Worm (Caenorhabditis elegans) whole organism, L2 larva: ENCODE results near the gene F40F9.10.

Experiments used
- Y55F3AM.14 ChIP-seq: fragments of 200-800 bp; sonication (Bioruptor generic); optimal IDR thresholded peaks from 2 replicates; lab custom pipeline; 2018; ENCODE audit warnings: mild to moderate bottlenecking, missing genetic modification characterization, missing compliant biosample characterization
- ZK546.5 ChIP-seq: sonication (generic microtip); optimal IDR thresholded peaks from 2 replicates; lab custom pipeline; 2017; ENCODE audit warnings: missing biosample characterization, missing genetic modification characterization
- alr-1 ChIP-seq: fragments of 150-350 bp; optimal IDR thresholded peaks from 2 replicates; lab custom pipeline; 2014; ENCODE audit warnings: missing biosample characterization, missing genetic modification characterization
- aly-2 ChIP-seq: fragments of 150-350 bp; optimal IDR thresholded peaks from 2 replicates; lab custom pipeline; 2014; ENCODE audit warnings: missing biosample characterization, missing genetic modification characterization
- ama-1 ChIP-seq: fragments of 150-350 bp; optimal IDR thresholded peaks from 2 replicates; lab custom pipeline; 2018; ENCODE audit warnings: inconsistent platforms
- blmp-1 ChIP-seq: sonication (generic microtip); optimal IDR thresholded peaks from 2 replicates; lab custom pipeline; 2017; ENCODE audit warnings: missing genetic modification characterization, mild to moderate bottlenecking, missing compliant biosample characterization, antibody characterized with exemption, moderate library complexity; ENCODE audit not compliant: insufficient read depth
- ceh-16 ChIP-seq: fragments of 150-350 bp; optimal IDR thresholded peaks from 2 replicates; lab custom pipeline; 2014; ENCODE audit warnings: missing biosample characterization, missing genetic modification characterization
- ceh-82 ChIP-seq: fragments of 150-350 bp; optimal IDR thresholded peaks from 2 replicates; lab custom pipeline; 2014; ENCODE audit warnings: missing biosample characterization, missing genetic modification characterization
- crh-2 ChIP-seq: sonication (generic microtip); optimal IDR thresholded peaks from 2 replicates; lab custom pipeline; 2017; ENCODE audit warnings: missing biosample characterization, missing genetic modification characterization
- egl-27 ChIP-seq: sonication (generic microtip); optimal IDR thresholded peaks from 3 replicates; lab custom pipeline; 2017; ENCODE audit warnings: missing biosample characterization, missing genetic modification reagents, missing genetic modification characterization
- elt-1 ChIP-seq: fragments of 150-350 bp; optimal IDR thresholded peaks from 2 replicates; lab custom pipeline; 2014; ENCODE audit warnings: missing biosample characterization, missing genetic modification characterization
- fos-1 ChIP-seq: fragments of 150-350 bp; optimal IDR thresholded peaks from 2 replicates; lab custom pipeline; 2014; ENCODE audit warnings: missing biosample characterization, missing genetic modification characterization
- lin-11 ChIP-seq: fragments of 150-350 bp; sonication (generic microtip); optimal IDR thresholded peaks from 2 replicates; lab custom pipeline; 2014; ENCODE audit warnings: missing biosample characterization, missing genetic modification characterization, inconsistent platforms, mixed read lengths
- lin-13 ChIP-seq: fragments of 150-350 bp; optimal IDR thresholded peaks from 2 replicates; lab custom pipeline; 2014; ENCODE audit warnings: missing biosample characterization, missing genetic modification reagents, missing genetic modification characterization
- lin-39 ChIP-seq: fragments of 150-350 bp; optimal IDR thresholded peaks from 2 replicates; lab custom pipeline; 2014; ENCODE audit warnings: missing biosample characterization, missing genetic modification reagents, missing genetic modification characterization
- mab-5 ChIP-seq: fragments of 150-350 bp; optimal IDR thresholded peaks from 2 replicates; lab custom pipeline; 2014; ENCODE audit warnings: missing biosample characterization, missing genetic modification characterization
- mdl-1 ChIP-seq, 2 experiments: fragments of 150-350 bp in 1 of 2; sonication (generic microtip) in 1 of 2; optimal IDR thresholded peaks; 2 replicates each; lab custom pipeline; 2017; ENCODE audit warnings: missing biosample characterization in 2 of 2, missing genetic modification characterization in 2 of 2
- nhr-10 ChIP-seq: sonication (generic microtip); optimal IDR thresholded peaks from 2 replicates; lab custom pipeline; 2017; ENCODE audit warnings: missing biosample characterization, missing genetic modification characterization
- nhr-11 ChIP-seq: fragments of 150-350 bp; optimal IDR thresholded peaks from 2 replicates; lab custom pipeline; 2014; ENCODE audit warnings: missing biosample characterization, missing genetic modification characterization
- nhr-12 ChIP-seq: fragments of 150-350 bp; optimal IDR thresholded peaks from 2 replicates; lab custom pipeline; 2014; ENCODE audit warnings: missing biosample characterization, missing genetic modification characterization
- nhr-129 ChIP-seq: fragments of 150-350 bp; optimal IDR thresholded peaks from 2 replicates; lab custom pipeline; 2014; ENCODE audit warnings: missing biosample characterization, missing genetic modification characterization
- nhr-21 ChIP-seq: fragments of 150-350 bp; optimal IDR thresholded peaks from 2 replicates; lab custom pipeline; 2014; ENCODE audit warnings: missing biosample characterization, missing genetic modification characterization
- nhr-23 ChIP-seq: fragments of 150-350 bp; optimal IDR thresholded peaks from 2 replicates; lab custom pipeline; 2014; ENCODE audit warnings: missing biosample characterization, missing genetic modification reagents, missing genetic modification characterization
- nhr-25 ChIP-seq: fragments of 150-350 bp; sonication (generic microtip); optimal IDR thresholded peaks from 3 replicates; lab custom pipeline; 2014; ENCODE audit warnings: missing biosample characterization, missing genetic modification characterization
- nhr-6 ChIP-seq: fragments of 150-350 bp; optimal IDR thresholded peaks from 2 replicates; lab custom pipeline; 2014; ENCODE audit warnings: missing biosample characterization, missing genetic modification characterization
- nhr-77 ChIP-seq: fragments of 150-350 bp; optimal IDR thresholded peaks from 2 replicates; lab custom pipeline; 2014; ENCODE audit warnings: missing biosample characterization, missing genetic modification characterization
- peb-1 ChIP-seq: fragments of 150-350 bp; optimal IDR thresholded peaks from 2 replicates; lab custom pipeline; 2014; ENCODE audit warnings: missing biosample characterization, missing genetic modification characterization
- sem-4 ChIP-seq: fragments of 150-350 bp; optimal IDR thresholded peaks from 2 replicates; lab custom pipeline; 2014; ENCODE audit warnings: missing biosample characterization, missing genetic modification reagents, missing genetic modification characterization
- skn-1 ChIP-seq: sonication (generic microtip); optimal IDR thresholded peaks from 2 replicates; lab custom pipeline; 2017; ENCODE audit warnings: missing biosample characterization, missing genetic modification characterization
- sma-3 ChIP-seq: sonication (generic microtip); optimal IDR thresholded peaks from 2 replicates; lab custom pipeline; 2016; ENCODE audit warnings: missing genetic modification reagents, missing genetic modification characterization, missing compliant biosample characterization
- sma-9 ChIP-seq, 2 experiments: fragments of 150-350 bp in 1 of 2; sonication (generic microtip) in 1 of 2; optimal IDR thresholded peaks; 2 replicates each; lab custom pipeline; 2014 to 2016; ENCODE audit warnings: missing genetic modification characterization in 2 of 2, mild to moderate bottlenecking in 1 of 2, missing biosample characterization in 1 of 2, missing compliant biosample characterization in 1 of 2, missing genetic modification reagents in 1 of 2, moderate library complexity in 1 of 2
- snpc-4 ChIP-seq: fragments of 150-350 bp; optimal IDR thresholded peaks from 2 replicates; lab custom pipeline; 2014; ENCODE audit warnings: missing biosample characterization, missing genetic modification characterization
- unc-39 ChIP-seq: fragments of 150-350 bp; optimal IDR thresholded peaks from 2 replicates; lab custom pipeline; 2014; ENCODE audit warnings: missing biosample characterization, missing genetic modification characterization
- unc-62 ChIP-seq: fragments of 150-350 bp; optimal IDR thresholded peaks from 2 replicates; lab custom pipeline; 2014; ENCODE audit warnings: missing biosample characterization, missing genetic modification reagents, missing genetic modification characterization
- ztf-1 ChIP-seq: fragments of 200-800 bp; sonication (Bioruptor generic); conservative IDR thresholded peaks from 2 replicates; pipeline ENCODE4 v1.3.6; 2022; ENCODE audit warnings: missing genetic modification characterization, missing compliant biosample characterization
- ztf-11 ChIP-seq: sonication (generic microtip); optimal IDR thresholded peaks from 2 replicates; lab custom pipeline; 2017; ENCODE audit warnings: missing biosample characterization, missing genetic modification characterization
- ztf-4 ChIP-seq: fragments of 150-350 bp; optimal IDR thresholded peaks from 2 replicates; lab custom pipeline; 2014; ENCODE audit warnings: missing biosample characterization, missing genetic modification characterization

F40F9.10 gene

DNA sequence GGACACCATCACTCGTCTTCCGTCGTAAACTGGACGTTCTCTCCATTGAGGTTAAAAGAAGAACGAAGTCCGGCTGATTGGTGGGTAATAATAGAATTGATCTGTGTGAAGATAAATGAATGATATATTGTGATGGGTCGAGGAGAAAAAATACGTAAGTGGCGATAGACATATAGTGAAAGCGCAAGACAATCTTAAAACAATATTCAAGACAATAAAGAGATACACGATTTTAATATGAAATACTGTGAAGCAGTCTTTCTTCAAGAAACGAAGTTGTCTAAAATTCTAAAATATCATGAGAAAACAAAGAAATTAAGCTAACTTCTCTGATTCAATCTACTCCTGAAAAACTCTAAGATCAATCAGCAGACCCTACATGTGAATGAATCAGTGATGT lies at the start of gene F40F9.10:
TSS of gene F40F9.10 (minus strand) at position 101 of the 400 bp plus-strand sequence.
- TF ChIP-seq nhr-12 = no peak
- TF ChIP-seq mdl-1 (tag; optimal IDR thresholded peaks at IDR 0.05; lab: Kevin White, UChicago) = no peak
- TF ChIP-seq nhr-10 (tag; lab: Kevin White, UChicago) = no peak
- TF ChIP-seq ztf-1 (GFP tag; lab: Robert Waterston, UW) = no peak
- no peak for TF ChIP-seq peb-1 (tag; lab: Kevin White, UChicago)
- no peak for TF ChIP-seq ztf-11
- no peak for TF ChIP-seq Y55F3AM.14 (GFP tag; lab: Kevin White, UChicago)
- no peak for TF ChIP-seq snpc-4
- TF ChIP-seq lin-11 = no peak
- TF ChIP-seq elt-1 (tag; lab: Kevin White, UChicago) = no peak

DNA sequence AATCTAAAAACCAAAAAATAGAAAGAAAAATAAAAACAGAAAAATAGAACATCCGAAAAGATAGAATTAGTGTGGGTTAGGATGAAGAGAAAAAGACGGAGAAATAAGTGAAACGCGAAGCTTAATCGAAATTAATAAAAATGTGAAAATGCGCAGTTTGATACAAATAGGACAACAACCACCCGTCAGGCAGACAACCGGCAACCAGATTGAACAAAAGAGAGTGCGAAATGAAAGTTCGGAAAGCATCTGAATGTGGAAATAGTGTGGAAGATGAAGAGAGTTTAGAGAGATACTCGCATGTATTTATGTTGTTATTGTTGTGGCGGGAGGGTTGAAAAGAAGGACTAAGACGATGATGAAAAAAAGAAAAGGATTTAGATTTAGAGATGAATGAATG lies 45.0 kb upstream of the F40F9.10 start:
- TF ChIP-seq lin-39 (tag; lab: Kevin White, UChicago) = no peak
- TF ChIP-seq egl-27 = no peak
- no peak for TF ChIP-seq nhr-21 (tag; lab: Kevin White, UChicago)
- no peak for TF ChIP-seq aly-2 (tag; lab: Kevin White, UChicago)
- TF ChIP-seq ZK546.5 = no peak
- TF ChIP-seq blmp-1 (tag; lab: Kevin White, UChicago) = no peak
- TF ChIP-seq nhr-23 (tag; lab: Kevin White, UChicago) = no peak
- TF ChIP-seq snpc-4 = no peak
- no peak for TF ChIP-seq ceh-82 (tag; lab: Kevin White, UChicago)

DNA sequence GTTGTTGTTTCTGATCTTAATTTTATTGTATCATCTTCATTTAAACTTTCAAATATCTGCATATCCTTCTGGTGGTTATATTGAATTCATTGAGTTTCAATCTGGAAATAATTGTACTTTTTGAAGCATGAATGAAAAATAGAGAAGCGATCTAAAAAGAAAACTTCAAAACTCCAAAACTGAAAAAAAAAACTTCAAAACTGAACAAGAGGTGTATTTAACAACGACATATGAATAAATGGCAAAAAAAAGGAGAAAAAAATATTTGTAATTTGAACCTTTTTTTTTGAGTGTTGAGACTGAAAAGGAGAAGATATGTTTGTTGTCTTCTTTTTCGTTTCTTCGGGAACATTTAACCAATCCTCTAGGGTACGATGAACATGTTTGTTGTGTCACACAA lies 44.5 kb upstream of the F40F9.10 start, which contains the start of gene F58E6.11:
TSS of gene F58E6.11 (minus strand) at position 101 of the 400 bp plus-strand sequence.
- TF ChIP-seq ceh-16 (no peak), alr-1 (tag; lab: Kevin White, UChicago) (no peak), nhr-129 (tag; lab: Kevin White, UChicago) (no peak), skn-1 (tag; lab: Kevin White, UChicago) (no peak), nhr-21 (tag; lab: Kevin White, UChicago) (no peak), lin-11 (no peak), ama-1 (lab: Kevin White, UChicago) (no peak), ztf-4 (no peak), snpc-4 (no peak), nhr-25 (tag; lab: Kevin White, UChicago) (no peak), sem-4 (tag; lab: Kevin White, UChicago) (no peak), fos-1 (tag; lab: Kevin White, UChicago) (no peak), nhr-77 (tag; lab: Kevin White, UChicago) (no peak), unc-39 (tag; lab: Kevin White, UChicago) (no peak)
- TF ChIP-seq, all 48 proteins: peak for 0

DNA sequence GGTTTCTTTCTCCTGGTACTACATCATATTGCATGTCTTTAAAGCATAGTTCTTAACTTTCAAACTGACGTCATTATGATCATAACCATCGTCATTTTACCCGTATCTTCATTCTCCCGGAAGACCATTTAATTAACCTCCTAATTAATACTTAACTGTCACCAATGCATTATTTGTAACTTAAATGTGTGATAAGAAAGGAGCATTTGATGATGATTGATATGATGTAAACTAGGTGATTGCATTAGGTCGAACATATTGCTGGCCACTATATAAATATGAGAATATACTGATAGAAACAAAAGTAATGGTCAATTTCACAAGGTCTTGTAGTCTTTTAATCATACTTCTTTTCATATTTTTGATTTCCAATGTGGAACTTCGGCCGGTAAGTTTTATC lies 42.8 kb upstream of the F40F9.10 start, which contains the start of gene hrg-3:
TSS of gene hrg-3 (plus strand) at position 227 of the 400 bp plus-strand sequence.
- TF ChIP-seq ztf-4 = no peak
- TF ChIP-seq skn-1 (tag; lab: Kevin White, UChicago) = no peak
- TF ChIP-seq snpc-4 = no peak
- no peak for TF ChIP-seq mdl-1 (tag; optimal IDR thresholded peaks at IDR 0.05; lab: Kevin White, UChicago)
- peak; percentile 50 for TF ChIP-seq crh-2 (tag; lab: Kevin White, UChicago)
- no peak for TF ChIP-seq nhr-6 (tag; lab: Kevin White, UChicago)
- TF ChIP-seq mab-5 (tag; lab: Kevin White, UChicago) = no peak
- no peak for TF ChIP-seq alr-1 (tag; lab: Kevin White, UChicago)
- no peak for TF ChIP-seq unc-62 (GFP tag; lab: Kevin White, UChicago)
- no peak for TF ChIP-seq sem-4 (tag; lab: Kevin White, UChicago)
- peak; percentile 34 for TF ChIP-seq nhr-129 (tag; lab: Kevin White, UChicago)
- no peak for TF ChIP-seq nhr-23 (tag; lab: Kevin White, UChicago)
- no peak for TF ChIP-seq nhr-12
- no peak for TF ChIP-seq ZK546.5
- TF ChIP-seq sma-9 (GFP tag; optimal IDR thresholded peaks at IDR 0.05; lab: Kevin White, UChicago) = peak; percentile 59
- no peak for TF ChIP-seq sma-9 (tag; optimal IDR thresholded peaks at IDR 0.05; lab: Kevin White, UChicago)
- TF ChIP-seq nhr-25 (tag; lab: Kevin White, UChicago) = no peak
- peak; percentile 9 for TF ChIP-seq lin-13
- no peak for TF ChIP-seq ama-1 (lab: Kevin White, UChicago)
- no peak for TF ChIP-seq nhr-11
- peak; percentile 81 for TF ChIP-seq fos-1 (tag; lab: Kevin White, UChicago)
- TF ChIP-seq sma-3 (GFP tag; lab: Kevin White, UChicago) = no peak
- TF ChIP-seq, all 48 proteins: peak for 5
